Worm (Caenorhabditis elegans): ENCODE results near the gene ZK971.1.

ce11 chrII:10303663-10304115, 24.2 kb upstream of the ZK971.1 start, which contains the start of gene vha-9:
- TF ChIP-seq unc-130 (GFP tag; optimal IDR thresholded peaks at IDR 0.05) (no peak), nfya-1 (tag; optimal IDR thresholded peaks at IDR 0.05; ENCODE audit: borderline replicate concordance, insufficient read depth) (no peak), chd-7 (tag; optimal IDR thresholded peaks at IDR 0.05) (no peak), F22D6.2 (tag; optimal IDR thresholded peaks at IDR 0.05) (no peak), let-526 (GFP tag; IDR thresholded peaks at IDR 0.05) (no peak), xnd-1 (tag; optimal IDR thresholded peaks at IDR 0.05) (no peak)
